Fruit fly (Drosophila melanogaster) whole organism, embryonic: Measurements from ENCODE around the gene CG46439.

ENCODE experiments used
- Antp ChIP-seq: fragments of 200-800 bp; sonication (Bioruptor generic); optimal IDR thresholded peaks from 3 replicates; lab custom pipeline; 2016; ENCODE audit warnings: missing biosample characterization, missing genetic modification characterization
- Atf-2 ChIP-seq: fragments of 200-800 bp; sonication (Bioruptor generic); optimal IDR thresholded peaks from 2 replicates; lab custom pipeline; 2016; ENCODE audit warnings: missing biosample characterization, missing genetic modification characterization
- Awh ChIP-seq: fragments of 200-800 bp; sonication (Bioruptor generic); IDR thresholded peaks from 2 replicates; pipeline ENCODE4, ENCODE4 v1.3.6; 2022; ENCODE audit warnings: missing biosample characterization, missing genetic modification characterization
- Bgb ChIP-seq: fragments of 200-800 bp; sonication (Bioruptor generic); IDR thresholded peaks from 2 replicates; pipeline ENCODE4 v1.3.6; 2022; ENCODE audit warnings: missing biosample characterization, missing genetic modification characterization; ENCODE audit not compliant: partially characterized antibody
- BtbVII ChIP-seq: fragments of 200-800 bp; sonication (Bioruptor generic); optimal IDR thresholded peaks from 3 replicates; lab custom pipeline; 2017; ENCODE audit warnings: missing biosample characterization, mild to moderate bottlenecking, missing genetic modification characterization
- CG10462 ChIP-seq: fragments of 200-800 bp; sonication (Bioruptor generic); optimal IDR thresholded peaks from 2 replicates; lab custom pipeline; 2016; ENCODE audit warnings: missing biosample characterization, missing genetic modification characterization
- CG12104 ChIP-seq: fragments of 200-800 bp; sonication (Bioruptor generic); optimal IDR thresholded peaks from 3 replicates; lab custom pipeline; 2016; ENCODE audit warnings: missing biosample characterization, missing genetic modification characterization
- CG12299 ChIP-seq: fragments of 200-800 bp; sonication (Bioruptor generic); optimal IDR thresholded peaks from 2 replicates; lab custom pipeline; 2018; ENCODE audit warnings: missing biosample characterization, mild to moderate bottlenecking, missing genetic modification characterization
- CG13123 ChIP-seq: fragments of 200-800 bp; sonication (Bioruptor generic); optimal IDR thresholded peaks from 2 replicates; lab custom pipeline; 2016; ENCODE audit warnings: missing biosample characterization, missing genetic modification characterization
- CG13296 ChIP-seq: fragments of 200-800 bp; sonication (Bioruptor generic); optimal IDR thresholded peaks from 3 replicates; lab custom pipeline; 2018; ENCODE audit warnings: missing biosample characterization, mild to moderate bottlenecking, missing genetic modification characterization
- CG13775 ChIP-seq: fragments of 200-800 bp; sonication (Bioruptor generic); optimal IDR thresholded peaks from 3 replicates; lab custom pipeline; 2017; ENCODE audit warnings: missing biosample characterization, mild to moderate bottlenecking, missing genetic modification characterization
- CG15514 ChIP-seq: fragments of 200-800 bp; sonication (Bioruptor generic); optimal IDR thresholded peaks from 3 replicates; lab custom pipeline; 2017; ENCODE audit warnings: missing biosample characterization, missing genetic modification characterization, mild to moderate bottlenecking, moderate library complexity, missing genetic modification reagents
- CG31441 ChIP-seq: fragments of 200-800 bp; sonication (Bioruptor generic); IDR thresholded peaks from 2 replicates; pipeline ENCODE4 v1.3.6; 2022; ENCODE audit warnings: missing biosample characterization, missing genetic modification characterization
- CG3281 ChIP-seq: fragments of 200-800 bp; sonication (Bioruptor generic); optimal IDR thresholded peaks from 3 replicates; lab custom pipeline; 2017; ENCODE audit warnings: missing biosample characterization, mild to moderate bottlenecking, missing genetic modification characterization
- CG3847 ChIP-seq: fragments of 200-800 bp; sonication (Bioruptor generic); IDR thresholded peaks from 2 replicates; pipeline ENCODE4 v1.3.6; 2022; ENCODE audit warnings: missing biosample characterization, missing genetic modification characterization
- CG4730 ChIP-seq: fragments of 200-800 bp; sonication (Bioruptor generic); IDR thresholded peaks from 2 replicates; pipeline ENCODE4 v1.3.6; 2022; ENCODE audit warnings: missing biosample characterization, missing genetic modification characterization
- CG6791 ChIP-seq: fragments of 200-800 bp; sonication (Bioruptor generic); IDR thresholded peaks from 3 replicates; pipeline ENCODE4 v1.3.6; 2022; ENCODE audit warnings: missing biosample characterization, missing genetic modification characterization; ENCODE audit not compliant: partially characterized antibody
- CG7556 ChIP-seq: fragments of 200-800 bp; sonication (Bioruptor generic); optimal IDR thresholded peaks from 2 replicates; lab custom pipeline; 2017; ENCODE audit warnings: missing biosample characterization, mild to moderate bottlenecking, missing genetic modification characterization
- CG8765 ChIP-seq: fragments of 200-800 bp; sonication (Bioruptor generic); IDR thresholded peaks from 2 replicates; pipeline ENCODE4 v1.3.6; 2022; ENCODE audit warnings: missing biosample characterization, missing genetic modification characterization
- CG9437 ChIP-seq: fragments of 200-800 bp; sonication (Bioruptor generic); optimal IDR thresholded peaks from 2 replicates; lab custom pipeline; 2018; ENCODE audit warnings: missing biosample characterization, mild to moderate bottlenecking, missing genetic modification characterization
- CG9609 ChIP-seq: fragments of 200-800 bp; sonication (Bioruptor generic); optimal IDR thresholded peaks from 3 replicates; lab custom pipeline; 2016; ENCODE audit warnings: missing biosample characterization, missing genetic modification characterization
- Deaf1 ChIP-seq: fragments of 200-800 bp; optimal IDR thresholded peaks from 3 replicates; lab custom pipeline; 2019; ENCODE audit warnings: missing biosample characterization, mild to moderate bottlenecking, missing genetic modification characterization, moderate library complexity
- HLH4C ChIP-seq: fragments of 200-800 bp; sonication (Bioruptor generic); IDR thresholded peaks from 3 replicates; pipeline ENCODE4 v1.3.6; 2022; ENCODE audit warnings: missing biosample characterization, missing genetic modification characterization; ENCODE audit not compliant: partially characterized antibody
- Jarid2 ChIP-seq: fragments of 200-800 bp; sonication (Bioruptor generic); optimal IDR thresholded peaks from 3 replicates; lab custom pipeline; 2017; ENCODE audit warnings: mild to moderate bottlenecking, missing biosample characterization, missing genetic modification reagents, missing genetic modification characterization
- Pdp1 ChIP-seq, 2 experiments: fragments of 200-800 bp; sonication (Bioruptor generic); optimal IDR thresholded peaks; 3 replicates each; lab custom pipeline; 2016; ENCODE audit warnings: missing biosample characterization in 2 of 2, missing genetic modification characterization in 2 of 2, mild to moderate bottlenecking in 1 of 2, moderate library complexity in 1 of 2
- Sox102F ChIP-seq: fragments of 200-800 bp; sonication (Bioruptor generic); optimal IDR thresholded peaks from 2 replicates; lab custom pipeline; 2018; ENCODE audit warnings: missing biosample characterization, mild to moderate bottlenecking, missing genetic modification characterization, moderate library complexity
- Vsx1 ChIP-seq: fragments of 200-800 bp; sonication (Bioruptor generic); optimal IDR thresholded peaks from 2 replicates; lab custom pipeline; 2017; ENCODE audit warnings: missing biosample characterization, mild to moderate bottlenecking, missing genetic modification characterization, missing genetic modification reagents
- bbx ChIP-seq: fragments of 200-800 bp; sonication (Bioruptor generic); IDR thresholded peaks from 2 replicates; pipeline ENCODE4 v1.3.6; 2022; ENCODE audit warnings: missing biosample characterization, missing genetic modification characterization; ENCODE audit not compliant: partially characterized antibody
- cas ChIP-seq: fragments of 200-800 bp; sonication (Bioruptor generic); IDR thresholded peaks from 2 replicates; pipeline ENCODE4 v1.3.6; 2022; ENCODE audit warnings: missing biosample characterization, missing genetic modification characterization
- cwo ChIP-seq: fragments of 200-800 bp; sonication (Bioruptor generic); optimal IDR thresholded peaks from 3 replicates; lab custom pipeline; 2017; ENCODE audit warnings: missing biosample characterization, missing genetic modification characterization, mild to moderate bottlenecking, moderate library complexity, missing genetic modification reagents
- ewg ChIP-seq: fragments of 200-800 bp; sonication (Bioruptor generic); optimal IDR thresholded peaks from 3 replicates; lab custom pipeline; 2017; ENCODE audit warnings: mild to moderate bottlenecking, missing biosample characterization, missing genetic modification reagents, missing genetic modification characterization
- fd96Cb ChIP-seq: fragments of 200-800 bp; sonication (Bioruptor generic); optimal IDR thresholded peaks from 2 replicates; lab custom pipeline; 2018; ENCODE audit warnings: missing biosample characterization, mild to moderate bottlenecking, missing genetic modification characterization, moderate library complexity
- gcm ChIP-seq: fragments of 200-800 bp; sonication (Bioruptor generic); optimal IDR thresholded peaks from 2 replicates; lab custom pipeline; 2019; ENCODE audit warnings: missing biosample characterization, mild to moderate bottlenecking, missing genetic modification characterization, moderate library complexity
- grau ChIP-seq: fragments of 200-800 bp; optimal IDR thresholded peaks from 3 replicates; lab custom pipeline; 2019; ENCODE audit warnings: missing biosample characterization, mild to moderate bottlenecking, missing genetic modification characterization, moderate library complexity
- pan ChIP-seq, 4 experiments: fragments of >200 bp in 3 of 4; fragments of 200-800 bp in 1 of 4; sonication (Bioruptor generic) in 1 of 4; optimal IDR thresholded peaks in 3 of 4; IDR thresholded peaks in 1 of 4; 2 replicates each; pipeline versions ENCODE4 v1.3.6 to Lab custom; 2017 to 2022; ENCODE audit warnings: missing biosample characterization in 2 of 4, missing genetic modification characterization in 2 of 4, mixed read lengths in 1 of 4
- pho ChIP-seq: fragments of 200-800 bp; sonication (Bioruptor generic); optimal IDR thresholded peaks from 2 replicates; lab custom pipeline; 2016; ENCODE audit warnings: missing biosample characterization, missing genetic modification characterization
- row ChIP-seq: fragments of 200-800 bp; sonication (Bioruptor generic); IDR thresholded peaks from 3 replicates; pipeline ENCODE4 v1.3.6; 2022; ENCODE audit warnings: missing biosample characterization, missing genetic modification characterization
- sc ChIP-seq, 3 experiments: fragments of >200 bp in 2 of 3; fragments of 200-800 bp in 1 of 3; sonication (Bioruptor generic) in 1 of 3; optimal IDR thresholded peaks; 2 replicates in 2 of 3; 3 replicates in 1 of 3; lab custom pipeline; 2017; ENCODE audit warnings: mild to moderate bottlenecking in 1 of 3, missing biosample characterization in 1 of 3, missing genetic modification characterization in 1 of 3, missing genetic modification reagents in 1 of 3
- scrt ChIP-seq: fragments of 200-800 bp; sonication (Bioruptor generic); optimal IDR thresholded peaks from 2 replicates; lab custom pipeline; 2018; ENCODE audit warnings: missing biosample characterization, mild to moderate bottlenecking, missing genetic modification characterization, moderate library complexity
- sna ChIP-seq: fragments of 200-800 bp; sonication (Bioruptor generic); IDR thresholded peaks from 2 replicates; pipeline ENCODE4 v1.3.6; 2022; ENCODE audit warnings: missing biosample characterization, missing genetic modification characterization; ENCODE audit not compliant: partially characterized antibody
- tgo ChIP-seq: fragments of 200-800 bp; sonication (Bioruptor generic); IDR thresholded peaks from 3 replicates; pipeline ENCODE4 v1.3.6; 2022; ENCODE audit warnings: missing biosample characterization, missing genetic modification characterization
- trem ChIP-seq: fragments of 200-800 bp; optimal IDR thresholded peaks from 3 replicates; lab custom pipeline; 2019; ENCODE audit warnings: missing biosample characterization, mild to moderate bottlenecking, missing genetic modification characterization, moderate library complexity
- twi ChIP-seq: fragments of 200-800 bp; optimal IDR thresholded peaks from 2 replicates; lab custom pipeline; 2019; ENCODE audit warnings: missing biosample characterization, mild to moderate bottlenecking, missing genetic modification characterization, moderate library complexity

CG46439 gene

dm6 chr3L:11103773-11104172 lies 7.7 kb upstream of the CG46439 start, which contains the start of gene CG32071:
CG32071 (minus strand) TSS chr3L:11103873.
- peak in 1 of 2 experiments; percentile 71 for TF ChIP-seq Pdp1 (GFP tag; optimal IDR thresholded peaks at IDR 0.05; lab: Kevin White, UChicago)
- no peak for TF ChIP-seq CG13123 (GFP tag; lab: Kevin White, UChicago)

- TF ChIP-seq Awh (GFP tag; lab: Robert Waterston, UW) (no peak), CG8765 (GFP tag; lab: Robert Waterston, UW) (no peak), Sox102F (no peak)
These were observed 6.9 kb upstream of the CG46439 start, which contains the start of gene Elo68alpha for dm6 chr3L:11102930-11103329. Elo68alpha (minus strand) TSS chr3L:11103030.

- TF ChIP-seq cwo (GFP tag; lab: Kevin White, UChicago): no peak
- TF ChIP-seq Antp (GFP tag; lab: Kevin White, UChicago): no peak
- no peak for TF ChIP-seq CG3281
- no peak for TF ChIP-seq Bgb (GFP tag; lab: Robert Waterston, UW)
- no peak for TF ChIP-seq BtbVII
- TF ChIP-seq pan (optimal IDR thresholded peaks at IDR 0.05; lab: Kevin White, UChicago): no peak
- no peak for TF ChIP-seq pan (GFP tag; optimal IDR thresholded peaks at IDR 0.05 in 1 of 2, IDR thresholded peaks at IDR 0.05 in 1 of 2)
- TF ChIP-seq CG15514 (GFP tag; lab: Kevin White, UChicago): no peak
- no peak for TF ChIP-seq CG9437 (GFP tag; lab: Kevin White, UChicago)
- TF ChIP-seq CG6791: no peak
- TF ChIP-seq sna (GFP tag; lab: Robert Waterston, UW): no peak
- TF ChIP-seq trem (tag; lab: Kevin White, UChicago): no peak
- no peak for TF ChIP-seq CG9609 (GFP tag; lab: Kevin White, UChicago)
- TF ChIP-seq CG13296: no peak
- TF ChIP-seq Deaf1 (tag; lab: Kevin White, UChicago): no peak
- TF ChIP-seq Vsx1 (GFP tag; lab: Kevin White, UChicago): no peak
- TF ChIP-seq pho: no peak
These were observed 5.6 kb upstream of the CG46439 start, which contains the start of gene Elo68beta for dm6 chr3L:11101598-11101997. Elo68beta (minus strand) TSS chr3L:11101698.

- TF ChIP-seq tgo (peak; percentile 85), cas (peak; percentile 32; the same call in 1 of the 2 replicates), CG7556 (peak; percentile 96), gcm (GFP tag; lab: Kevin White, UChicago) (peak; percentile 89), Jarid2 (GFP tag; lab: Kevin White, UChicago) (peak; percentile 76), CG31441 (GFP tag; lab: Robert Waterston, UW) (peak; percentile 95), scrt (GFP tag; lab: Kevin White, UChicago) (peak; percentile 91), ewg (GFP tag; lab: Kevin White, UChicago) (peak; percentile 87), CG3847 (GFP tag; lab: Robert Waterston, UW) (peak; percentile 89), sc (optimal IDR thresholded peaks at IDR 0.05; lab: Kevin White, UChicago) (no peak), sc (GFP tag; optimal IDR thresholded peaks at IDR 0.05; lab: Kevin White, UChicago) (peak; percentile 90), fd96Cb (tag; lab: Kevin White, UChicago) (peak; percentile 89), CG12299 (tag; lab: Kevin White, UChicago) (peak; percentile 85), CG12104 (GFP tag; lab: Kevin White, UChicago) (peak; percentile 95), Atf-2 (peak; percentile 92), CG8765 (GFP tag; lab: Robert Waterston, UW) (peak; percentile 67), CG4730 (GFP tag; lab: Robert Waterston, UW) (peak; percentile 73), grau (peak; percentile 91), CG10462 (GFP tag; lab: Kevin White, UChicago) (peak; percentile 87), twi (tag; lab: Kevin White, UChicago) (peak; percentile 77), CG13775 (GFP tag; lab: Kevin White, UChicago) (peak; percentile 96), row (GFP tag; lab: Robert Waterston, UW) (peak; percentile 88), bbx (peak; percentile 16; the same call in 1 of the 2 replicates), HLH4C (GFP tag; lab: Robert Waterston, UW) (no peak)
These were observed 2.1 kb upstream of the CG46439 start, which contains the start of the genes Irbp18 and APP-BP1 for dm6 chr3L:11097982-11098663. Irbp18 (minus strand) TSS chr3L:11098186. APP-BP1 (plus strand) TSS chr3L:11098412.
